Fruit fly (Drosophila melanogaster) whole organism, wandering third instar larva: ENCODE data around the gene CG7246.

ENCODE experiments used
- CG9705 ChIP-seq: fragments of 200-800 bp; sonication (Bioruptor generic); optimal IDR thresholded peaks from 2 replicates; lab custom pipeline; 2018; ENCODE audit warnings: missing biosample characterization, mild to moderate bottlenecking, missing genetic modification characterization
- Dfd ChIP-seq: fragments of >200 bp; optimal IDR thresholded peaks from 2 replicates; lab custom pipeline; 2017; ENCODE audit warnings: missing biosample characterization, missing genetic modification characterization
- Hr78 ChIP-seq: fragments of >200 bp; optimal IDR thresholded peaks from 2 replicates; lab custom pipeline; 2017; ENCODE audit warnings: missing biosample characterization, missing genetic modification characterization
- Myc ChIP-seq: fragments of >200 bp; optimal IDR thresholded peaks from 2 replicates; lab custom pipeline; 2017
- N ChIP-seq: fragments of >200 bp; optimal IDR thresholded peaks from 2 replicates; lab custom pipeline; 2018; ENCODE audit warnings: missing biosample characterization, missing external identifiers, missing genetic modification characterization
- Vsx2 ChIP-seq: fragments of 200-300, 225-300 bp; sonication (Bioruptor generic); optimal IDR thresholded peaks from 2 replicates; lab custom pipeline; 2018; ENCODE audit warnings: missing biosample characterization, missing genetic modification characterization; ENCODE audit not compliant: partially characterized antibody
- br ChIP-seq: fragments of 200-800 bp; sonication (Bioruptor generic); optimal IDR thresholded peaks from 2 replicates; lab custom pipeline; 2016; ENCODE audit warnings: missing biosample characterization, missing genetic modification characterization
- dsf ChIP-seq: sonication (Bioruptor generic); optimal IDR thresholded peaks from 2 replicates; lab custom pipeline; 2016; ENCODE audit warnings: missing biosample characterization, missing genetic modification characterization, borderline replicate concordance
- jim ChIP-seq: fragments of 175-275, 200-325 bp; sonication (Bioruptor generic); optimal IDR thresholded peaks from 2 replicates; lab custom pipeline; 2016; ENCODE audit warnings: missing biosample characterization, mild to moderate bottlenecking, missing genetic modification characterization
- lola ChIP-seq: fragments of >200 bp; optimal IDR thresholded peaks from 2 replicates; lab custom pipeline; 2017; ENCODE audit warnings: missing biosample characterization, missing genetic modification characterization
- pan ChIP-seq: fragments of >200 bp; optimal IDR thresholded peaks from 2 replicates; lab custom pipeline; 2017
- psq ChIP-seq: fragments of 200-800 bp; sonication (Bioruptor generic); optimal IDR thresholded peaks from 3 replicates; lab custom pipeline; 2017; ENCODE audit warnings: missing biosample characterization, mild to moderate bottlenecking, missing genetic modification characterization, moderate library complexity
- woc ChIP-seq: sonication (Bioruptor generic); optimal IDR thresholded peaks from 2 replicates; lab custom pipeline; 2016; ENCODE audit warnings: missing biosample characterization, mild to moderate bottlenecking, missing genetic modification characterization

DNA sequence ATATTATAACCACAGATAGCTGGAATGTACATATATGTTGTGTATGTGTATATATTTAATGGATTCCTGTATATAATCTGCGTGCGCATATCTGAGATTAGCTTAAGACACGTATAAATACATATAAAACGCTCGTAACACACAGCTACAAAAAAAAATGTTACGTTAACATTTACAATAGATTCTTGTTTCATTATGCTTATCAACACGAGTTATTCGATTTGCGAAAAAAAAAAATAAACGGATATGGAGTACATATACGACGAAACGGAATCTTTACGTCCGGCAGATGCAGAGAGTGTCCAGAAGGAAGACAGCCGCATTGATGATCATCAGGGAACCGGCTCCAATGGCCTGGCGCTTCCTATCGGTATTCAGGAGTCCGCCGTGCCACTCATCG lies 9.5 kb downstream of the CG7246 start, which contains the start of gene CG10970:
- TF ChIP-seq N (GFP tag; lab: Kevin White, UChicago) (no peak), pan (lab: Kevin White, UChicago) (no peak), Myc (no peak), br (no peak), psq (GFP tag; lab: Kevin White, UChicago) (no peak), jim (no peak), woc (GFP tag; lab: Kevin White, UChicago) (no peak), CG9705 (no peak), lola (no peak), dsf (GFP tag; lab: Kevin White, UChicago) (no peak), Hr78 (GFP tag; lab: Kevin White, UChicago) (no peak), Vsx2 (no peak), Dfd (no peak)
